Fruit fly (Drosophila melanogaster): ENCODE data around the gene CG44838.

- TF ChIP-seq CG8478 (optimal IDR thresholded peaks at IDR 0.05) = no peak
- no peak for TF ChIP-seq CTCF (optimal IDR thresholded peaks at IDR 0.05)
Observed at dm6 chr3L:9431848-9432623, 28.8 kb upstream of the CG44838 start.

Data from S2 (cell line).